Worm (Caenorhabditis elegans) whole organism, late embryonic: ENCODE results near the gene pigw-1.

Experiments
- F13H6.1 ChIP-seq: sonication (generic microtip); optimal IDR thresholded peaks from 2 replicates; lab custom pipeline; 2016; ENCODE audit warnings: missing genetic modification characterization, missing compliant biosample characterization
- ceh-22 ChIP-seq: sonication (generic microtip); optimal IDR thresholded peaks from 2 replicates; lab custom pipeline; 2017; ENCODE audit warnings: missing biosample characterization, missing genetic modification characterization
- ceh-34 ChIP-seq: sonication (generic microtip); optimal IDR thresholded peaks from 2 replicates; lab custom pipeline; 2016; ENCODE audit warnings: mild to moderate bottlenecking, missing genetic modification characterization, missing compliant biosample characterization
- ceh-9 ChIP-seq: sonication (generic microtip); optimal IDR thresholded peaks from 2 replicates; lab custom pipeline; 2016; ENCODE audit warnings: mild to moderate bottlenecking, missing genetic modification characterization, inconsistent platforms, missing compliant biosample characterization
- dmd-4 ChIP-seq: sonication (generic microtip); optimal IDR thresholded peaks from 2 replicates; lab custom pipeline; 2016; ENCODE audit warnings: borderline replicate concordance, missing genetic modification characterization, missing compliant biosample characterization
- nhr-11 ChIP-seq: fragments of 150-350 bp; optimal IDR thresholded peaks from 2 replicates; lab custom pipeline; 2014; ENCODE audit warnings: missing biosample characterization, missing genetic modification characterization
- ref-2 ChIP-seq: sonication (generic microtip); optimal IDR thresholded peaks from 2 replicates; lab custom pipeline; 2016; ENCODE audit warnings: missing genetic modification characterization, missing compliant biosample characterization
- tbx-2 ChIP-seq: sonication (generic microtip); optimal IDR thresholded peaks from 2 replicates; lab custom pipeline; 2016; ENCODE audit warnings: missing genetic modification characterization, missing compliant biosample characterization

DNA sequence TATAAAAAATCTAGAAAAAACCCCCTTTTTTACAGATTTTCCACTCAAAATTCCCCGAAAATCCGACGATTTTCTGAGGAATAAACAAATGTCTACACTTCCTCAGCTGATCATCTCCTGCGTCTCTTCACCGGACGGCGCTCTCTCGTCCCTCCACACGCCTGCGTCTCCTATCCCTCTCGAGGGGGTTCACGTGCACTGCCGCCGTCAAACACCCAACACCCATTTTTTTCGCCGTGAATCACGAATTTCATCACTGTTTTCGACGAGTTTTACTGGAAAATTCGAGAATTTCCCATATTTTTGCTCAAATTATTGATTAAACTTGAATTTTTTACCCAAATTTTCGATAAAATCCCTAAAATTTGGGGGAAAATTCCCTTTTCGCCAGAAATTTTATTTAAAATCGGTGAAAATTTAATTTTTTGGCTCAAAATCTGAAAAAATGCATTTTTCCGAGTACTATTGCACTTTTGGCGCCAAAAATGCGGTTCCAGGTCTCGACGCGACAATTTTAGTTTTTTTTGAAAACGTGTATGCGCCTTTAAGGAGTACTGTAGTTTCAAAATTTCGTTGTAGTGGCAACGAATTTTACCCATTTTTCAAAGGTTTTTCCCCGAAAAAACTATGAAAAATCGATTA, 36.2 kb upstream of the pigw-1 start:
- TF ChIP-seq ref-2 (tag; lab: Kevin White, UChicago) (no peak), ceh-22 (tag; lab: Kevin White, UChicago) (no peak), tbx-2 (no peak), F13H6.1 (no peak), dmd-4 (tag; lab: Kevin White, UChicago) (no peak), nhr-11 (tag; lab: Kevin White, UChicago) (no peak), ceh-34 (tag; lab: Kevin White, UChicago) (no peak), ceh-9 (no peak)
